Fruit fly (Drosophila melanogaster): ENCODE data around the gene CG42717.

Gene CG42717

DNA sequence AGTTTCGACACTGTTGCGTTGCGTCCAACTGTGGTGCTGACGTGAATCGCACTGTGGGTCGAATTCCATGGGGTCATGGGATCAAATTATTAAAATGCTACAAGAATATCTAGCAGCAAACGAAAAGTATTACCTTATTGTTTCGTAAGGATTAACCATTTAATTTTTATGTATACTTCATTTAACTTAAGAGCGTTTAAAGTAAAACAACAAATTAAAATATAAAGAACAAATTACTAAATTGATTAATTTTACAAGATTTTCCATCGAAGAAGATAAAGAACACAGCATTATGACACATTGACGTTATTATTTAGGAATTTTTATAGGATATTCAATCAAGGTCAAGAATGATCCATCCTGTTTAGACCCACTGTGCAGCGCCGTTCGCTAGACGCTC, 21.1 kb upstream of the CG42717 start (continued):
- TF ChIP-seq fd96Cb (tag; optimal IDR thresholded peaks at IDR 0.05) (peak; percentile 51), E2f1 (GFP tag; IDR thresholded peaks at IDR 0.05) (0 out of 2 replicates have a peak, but pooled peaks have one; percentile 6), lola (GFP tag; optimal IDR thresholded peaks at IDR 0.05) (peak in 1 of 3 experiments; percentile 35), abd-A (tag; optimal IDR thresholded peaks at IDR 0.05) (no peak), ttk (GFP tag; IDR thresholded peaks at IDR 0.05) (0 out of 2 replicates have a peak, but pooled peaks have one; percentile 5), D (optimal IDR thresholded peaks at IDR 0.05) (no peak), D (GFP tag; optimal IDR thresholded peaks at IDR 0.05) (peak; percentile 43), sim (GFP tag; IDR thresholded peaks at IDR 0.05) (no peak), ab (GFP tag; optimal IDR thresholded peaks at IDR 0.05) (no peak), run (tag; optimal IDR thresholded peaks at IDR 0.05) (peak; percentile 12), CG4854 (GFP tag; optimal IDR thresholded peaks at IDR 0.05) (no peak), D19A (tag; optimal IDR thresholded peaks at IDR 0.05) (peak; percentile 47), CG8944 (GFP tag; optimal IDR thresholded peaks at IDR 0.05) (no peak), CG9609 (GFP tag; optimal IDR thresholded peaks at IDR 0.05) (no peak), Hmr (GFP tag; optimal IDR thresholded peaks at IDR 0.05) (peak; percentile 48), stc (GFP tag; IDR thresholded peaks at IDR 0.05) (peak; percentile 26; the same call in 1 of the 2 replicates), Ptx1 (GFP tag; IDR thresholded peaks at IDR 0.05) (peak; percentile 65), CG10366 (GFP tag; IDR thresholded peaks at IDR 0.05) (peak; percentile 17; the same call in 1 of the 2 replicates), Atf6 (GFP tag; IDR thresholded peaks at IDR 0.05) (peak; percentile 11; the same call in 1 of the 2 replicates), CG30403 (GFP tag; optimal IDR thresholded peaks at IDR 0.05) (peak; percentile 50), Optix (GFP tag; IDR thresholded peaks at IDR 0.05) (0 out of 3 replicates have a peak, but pooled peaks have one; percentile 18), BtbVII (GFP tag; optimal IDR thresholded peaks at IDR 0.05) (peak; percentile 45), Dll (GFP tag; IDR thresholded peaks at IDR 0.05; ENCODE audit: partially characterized antibody) (no peak), jing (GFP tag; optimal IDR thresholded peaks at IDR 0.05) (peak; percentile 26), seq (GFP tag; IDR thresholded peaks at IDR 0.05) (0 out of 2 replicates have a peak, but pooled peaks have one; percentile 16), CG32767 (GFP tag; IDR thresholded peaks at IDR 0.05) (0 out of 2 replicates have a peak, but pooled peaks have one; percentile 29), tgo (GFP tag; IDR thresholded peaks at IDR 0.05) (peak; percentile 32; the same call in 1 of the 3 replicates), pnt (GFP tag; optimal IDR thresholded peaks at IDR 0.05) (no peak), CG1602 (GFP tag; optimal IDR thresholded peaks at IDR 0.05) (peak; percentile 25), dmrt99B (tag; optimal IDR thresholded peaks at IDR 0.05) (peak; percentile 80), CG2712 (tag; optimal IDR thresholded peaks at IDR 0.05) (peak; percentile 68), CG4707 (GFP tag; optimal IDR thresholded peaks at IDR 0.05) (no peak), CG7928 (GFP tag; optimal IDR thresholded peaks at IDR 0.05) (no peak), lilli (GFP tag; optimal IDR thresholded peaks at IDR 0.05) (peak; percentile 26), gcm (GFP tag; optimal IDR thresholded peaks at IDR 0.05) (peak; percentile 53), CG10979 (tag; optimal IDR thresholded peaks at IDR 0.05) (peak; percentile 49), CG8388 (GFP tag; optimal IDR thresholded peaks at IDR 0.05) (peak; percentile 54), CG10209 (GFP tag; optimal IDR thresholded peaks at IDR 0.05) (peak; percentile 13), Med (GFP tag) (peak; percentile 79), CG11696 (GFP tag; IDR thresholded peaks at IDR 0.05) (no peak), Dp (GFP tag; optimal IDR thresholded peaks at IDR 0.05) (no peak), BEAF-32 (GFP tag; optimal IDR thresholded peaks at IDR 0.05) (no peak), gem (tag; optimal IDR thresholded peaks at IDR 0.05) (peak; percentile 77), ind (GFP tag; optimal IDR thresholded peaks at IDR 0.05) (peak; percentile 21), pan (optimal IDR thresholded peaks at IDR 0.05) (no peak), pan (GFP tag; optimal IDR thresholded peaks at IDR 0.05 in 1 of 2, IDR thresholded peaks at IDR 0.05 in 1 of 2) (peak in 1 of 2 experiments; percentile 71), CG10654 (GFP tag; optimal IDR thresholded peaks at IDR 0.05) (no peak), knrl (GFP tag; IDR thresholded peaks at IDR 0.05; ENCODE audit: partially characterized antibody) (no peak), hbn (GFP tag; IDR thresholded peaks at IDR 0.05; ENCODE audit: partially characterized antibody) (no peak), Max (GFP tag; optimal IDR thresholded peaks at IDR 0.05) (no peak)

Measured in whole organism, embryonic.